Worm (Caenorhabditis elegans): ENCODE measurements around the gene T11B7.1.

Gene T11B7.1

DNA sequence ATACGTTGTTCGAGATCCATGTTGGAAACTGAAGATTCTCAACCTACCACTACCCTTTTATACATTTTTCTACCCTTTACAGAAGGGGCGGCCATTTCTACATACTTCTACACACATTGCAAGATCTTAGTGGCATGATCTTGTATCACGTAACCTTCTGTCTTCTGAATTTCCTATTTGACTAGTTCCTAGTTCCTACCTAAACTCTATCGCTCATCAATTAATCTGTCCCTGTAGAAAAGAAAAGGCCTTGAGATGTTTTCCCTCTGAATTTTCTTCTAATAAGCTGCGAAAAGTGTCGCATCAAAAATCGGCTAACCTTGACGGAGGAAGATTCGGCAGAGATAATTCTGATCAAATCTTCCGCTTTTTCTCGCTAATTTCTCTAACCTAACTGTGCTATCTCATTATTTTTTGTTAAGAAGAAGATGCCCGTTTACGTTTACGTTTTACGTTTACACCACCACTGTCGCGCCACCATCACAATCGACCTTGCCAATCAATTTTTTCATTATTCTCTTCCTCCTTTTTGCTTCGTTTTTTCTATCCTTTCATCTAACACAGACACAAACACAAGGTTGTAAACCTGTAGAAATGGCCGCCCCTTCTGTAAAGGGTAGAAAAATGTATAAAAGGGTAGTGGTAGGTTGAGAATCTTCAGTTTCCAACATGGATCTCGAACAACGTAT lies 16.2 kb upstream of the T11B7.1 start, which contains the start of the genes col-117 and col-3 (continued):
- peak in 1 of 3 experiments; percentile 26 for TF ChIP-seq dpl-1 (GFP tag; optimal IDR thresholded peaks at IDR 0.05)
- peak; percentile 25 for TF ChIP-seq nhr-47 (tag; optimal IDR thresholded peaks at IDR 0.05)
- TF ChIP-seq snpc-4 (tag; optimal IDR thresholded peaks at IDR 0.05), result no peak

DNA sequence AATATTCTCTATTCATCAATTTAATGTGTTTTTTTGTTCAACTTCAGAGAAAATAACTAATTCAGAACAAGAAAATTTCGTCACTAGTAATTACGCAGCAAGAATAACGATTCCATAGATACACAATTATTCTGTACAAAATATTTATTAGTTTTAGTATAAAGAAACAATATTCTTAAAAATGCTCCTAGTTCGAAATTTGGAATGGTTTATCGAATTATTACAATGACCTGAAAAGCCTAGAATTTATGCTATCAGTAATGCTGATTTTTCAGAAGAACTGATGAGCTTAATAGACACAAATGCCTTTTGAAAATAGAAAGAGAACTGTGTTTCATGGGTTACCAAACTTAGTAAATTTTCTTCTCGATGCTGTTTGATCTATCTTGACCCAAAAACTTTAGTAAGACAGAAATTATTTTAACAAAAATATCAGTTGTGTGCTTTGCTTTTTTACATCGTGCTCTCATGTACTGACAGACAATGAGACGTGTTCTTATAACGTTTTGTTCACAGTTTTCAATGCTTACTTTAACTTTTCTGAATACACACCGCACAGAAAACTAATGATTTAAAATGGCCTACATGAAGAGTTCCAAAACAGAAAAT lies 14.4 kb upstream of the T11B7.1 start:
- TF ChIP-seq elt-3 (tag; optimal IDR thresholded peaks at IDR 0.05), result peak in 2 of 6 experiments; percentile 27 to 28
- peak; percentile 87 for TF ChIP-seq aly-2 (tag; optimal IDR thresholded peaks at IDR 0.05)
- peak; percentile 19 for TF ChIP-seq jun-1 (tag; optimal IDR thresholded peaks at IDR 0.05)
- TF ChIP-seq nhr-85 (tag), result peak; percentile 74
- no peak for TF ChIP-seq C16A3.4 (tag; optimal IDR thresholded peaks at IDR 0.05)

DNA sequence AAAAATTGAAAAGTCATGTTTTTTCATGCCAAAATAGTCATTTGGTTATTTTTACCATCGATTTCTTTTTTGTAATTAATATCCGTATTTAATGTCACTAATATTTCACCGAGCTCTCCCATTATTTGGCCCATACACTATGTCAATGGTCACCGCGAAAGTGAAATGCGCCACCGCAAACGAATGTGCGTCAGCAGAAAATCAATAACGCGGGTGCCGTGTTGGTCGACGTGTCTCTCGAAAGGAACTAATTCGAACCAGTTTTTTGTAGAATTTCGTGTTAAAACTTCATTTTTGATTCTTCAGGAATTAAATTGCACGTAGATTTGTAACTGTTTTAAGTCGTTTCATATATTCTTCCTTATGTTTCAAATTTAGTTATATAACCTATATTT lies 13.9 kb upstream of the T11B7.1 start:
- TF ChIP-seq efl-3 (GFP tag; optimal IDR thresholded peaks at IDR 0.05) (no peak), lir-3 (tag; optimal IDR thresholded peaks at IDR 0.05; ENCODE audit: poor library complexity) (no peak), elt-3 (tag; optimal IDR thresholded peaks at IDR 0.05) (peak in 1 of 6 experiments; percentile 39), fkh-4 (tag; optimal IDR thresholded peaks at IDR 0.05; ENCODE audit: borderline replicate concordance) (no peak), hlh-4 (tag; optimal IDR thresholded peaks at IDR 0.05) (no peak), lsy-2 (tag; optimal IDR thresholded peaks at IDR 0.05) (peak in 1 of 2 experiments; percentile 57), mab-9 (GFP tag; IDR thresholded peaks at IDR 0.05) (no peak), skn-1 (tag; optimal IDR thresholded peaks at IDR 0.05) (no peak), nhr-19 (GFP tag; conservative IDR thresholded peaks at IDR 0.05) (no peak), nhr-28 (tag; optimal IDR thresholded peaks at IDR 0.05) (no peak), xbp-1 (tag; optimal IDR thresholded peaks at IDR 0.05) (peak; percentile 77), nhr-84 (tag; optimal IDR thresholded peaks at IDR 0.05) (no peak), nhr-71 (tag; optimal IDR thresholded peaks at IDR 0.05) (peak; percentile 50), nhr-85 (tag) (peak; percentile 5), dpl-1 (GFP tag; optimal IDR thresholded peaks at IDR 0.05) (peak in 2 of 3 experiments; percentile 56), blmp-1 (tag; optimal IDR thresholded peaks at IDR 0.05) (peak; percentile 93), ama-1 (optimal IDR thresholded peaks at IDR 0.05) (no peak), nhr-47 (tag; optimal IDR thresholded peaks at IDR 0.05) (peak; percentile 9), unc-62 (GFP tag; optimal IDR thresholded peaks at IDR 0.05) (no peak), grh-1 (GFP tag; IDR thresholded peaks at IDR 0.05) (no peak), hpl-2 (GFP tag; optimal IDR thresholded peaks at IDR 0.05) (no peak), swsn-7 (tag; optimal IDR thresholded peaks at IDR 0.05) (peak; percentile 16), ets-5 (GFP tag; IDR thresholded peaks at IDR 0.05) (no peak), C16A3.4 (tag; optimal IDR thresholded peaks at IDR 0.05) (peak; percentile 19), egl-13 (tag; optimal IDR thresholded peaks at IDR 0.05) (no peak), rnt-1 (tag; optimal IDR thresholded peaks at IDR 0.05) (peak; percentile 50), nhr-90 (tag; optimal IDR thresholded peaks at IDR 0.05; ENCODE audit: poor library complexity) (no peak), pax-3 (tag; optimal IDR thresholded peaks at IDR 0.05) (no peak), ceh-82 (tag; optimal IDR thresholded peaks at IDR 0.05) (peak in 1 of 3 experiments; percentile 11), nhr-20 (tag; optimal IDR thresholded peaks at IDR 0.05) (peak; percentile 44), aly-2 (tag; optimal IDR thresholded peaks at IDR 0.05) (no peak), egl-27 (tag; optimal IDR thresholded peaks at IDR 0.05) (no peak), snu-23 (GFP tag; optimal IDR thresholded peaks at IDR 0.05) (peak; percentile 51), nhr-12 (tag; optimal IDR thresholded peaks at IDR 0.05) (no peak), lin-35 (GFP tag; optimal IDR thresholded peaks at IDR 0.05) (peak; percentile 32 to 69), tbx-2 (tag; optimal IDR thresholded peaks at IDR 0.05) (peak; percentile 53), dsc-1 (tag; optimal IDR thresholded peaks at IDR 0.05) (peak; percentile 13), lin-14 (GFP tag; optimal IDR thresholded peaks at IDR 0.05) (peak; percentile 54), efl-1 (optimal IDR thresholded peaks at IDR 0.05) (peak; percentile 53 to 56), efl-1 (GFP tag; optimal IDR thresholded peaks at IDR 0.05 in 1 of 2) (peak in 1 of 2 experiments; percentile 94)
